Fruit fly (Drosophila melanogaster): ENCODE measurements around the gene CG43815.
A peak's percentile ranks its signal among the peaks of the same experiment; 100 is the strongest.

Gene CG43815

DNA sequence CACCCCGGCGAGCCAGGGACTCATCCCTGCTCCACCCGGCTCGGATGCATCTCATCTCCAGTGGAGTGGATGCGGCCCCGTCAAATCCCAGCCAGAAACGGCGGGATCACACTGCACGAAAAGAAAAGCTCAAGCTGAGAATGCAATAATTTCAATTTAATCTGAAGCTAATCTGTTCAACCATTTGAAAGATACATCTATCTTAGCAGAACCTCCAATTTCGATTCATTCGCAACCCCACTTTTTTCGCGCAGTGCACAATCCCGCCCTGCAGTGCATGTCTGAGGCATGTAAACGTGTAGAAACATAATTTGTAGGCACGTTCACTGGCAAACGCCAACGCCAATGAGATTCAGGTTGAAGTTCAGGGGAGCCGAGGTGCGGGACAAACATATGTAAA, 22.5 kb downstream of the CG43815 start (continued):
- TF ChIP-seq CG4318 (GFP tag; optimal IDR thresholded peaks at IDR 0.05) (peak; percentile 9), dac (GFP tag; optimal IDR thresholded peaks at IDR 0.05) (no peak), Sox14 (GFP tag; optimal IDR thresholded peaks at IDR 0.05) (peak; percentile 48), CG31627 (GFP tag; optimal IDR thresholded peaks at IDR 0.05) (peak; percentile 56), Sox102F (GFP tag; optimal IDR thresholded peaks at IDR 0.05) (no peak), CG7368 (GFP tag; optimal IDR thresholded peaks at IDR 0.05) (no peak), CG3919 (GFP tag; optimal IDR thresholded peaks at IDR 0.05) (peak; percentile 69), Hr38 (GFP tag; optimal IDR thresholded peaks at IDR 0.05) (no peak), fkh (GFP tag; optimal IDR thresholded peaks at IDR 0.05) (no peak), CG11294 (GFP tag; IDR thresholded peaks at IDR 0.05) (no peak), fd85E (GFP tag; optimal IDR thresholded peaks at IDR 0.05) (no peak), CG11902 (GFP tag; optimal IDR thresholded peaks at IDR 0.05) (peak; percentile 10), pdm3 (GFP tag; optimal IDR thresholded peaks at IDR 0.05) (peak; percentile 39), CG8119 (GFP tag; IDR thresholded peaks at IDR 0.05) (peak; percentile 43; the same call in 1 of the 3 replicates), CG6854 (GFP tag; optimal IDR thresholded peaks at IDR 0.05) (no peak), Sox15 (GFP tag; optimal IDR thresholded peaks at IDR 0.05) (peak; percentile 10), CG6276 (GFP tag; optimal IDR thresholded peaks at IDR 0.05) (no peak), achi (GFP tag; optimal IDR thresholded peaks at IDR 0.05) (peak; percentile 46), Hr4 (GFP tag; optimal IDR thresholded peaks at IDR 0.05) (peak; percentile 42), CG16779 (tag; optimal IDR thresholded peaks at IDR 0.05) (no peak), Lpt (GFP tag; optimal IDR thresholded peaks at IDR 0.05) (no peak), CG8632 (GFP tag; optimal IDR thresholded peaks at IDR 0.05) (peak; percentile 11), CG10669 (GFP tag; optimal IDR thresholded peaks at IDR 0.05) (peak; percentile 58), CG3032 (tag; optimal IDR thresholded peaks at IDR 0.05) (peak; percentile 36), eg (GFP tag; IDR thresholded peaks at IDR 0.05) (peak; percentile 58; the same call in 2 of the 3 replicates), CG6792 (GFP tag; optimal IDR thresholded peaks at IDR 0.05) (peak; percentile 30), CG15336 (GFP tag; IDR thresholded peaks at IDR 0.05) (peak; percentile 29; the same call in 1 of the 2 replicates), acj6 (GFP tag; optimal IDR thresholded peaks at IDR 0.05) (peak; percentile 43), lz (GFP tag; optimal IDR thresholded peaks at IDR 0.05) (peak; percentile 49), vri (GFP tag; optimal IDR thresholded peaks at IDR 0.05) (no peak), CG34406 (GFP tag; optimal IDR thresholded peaks at IDR 0.05) (peak; percentile 3)

DNA sequence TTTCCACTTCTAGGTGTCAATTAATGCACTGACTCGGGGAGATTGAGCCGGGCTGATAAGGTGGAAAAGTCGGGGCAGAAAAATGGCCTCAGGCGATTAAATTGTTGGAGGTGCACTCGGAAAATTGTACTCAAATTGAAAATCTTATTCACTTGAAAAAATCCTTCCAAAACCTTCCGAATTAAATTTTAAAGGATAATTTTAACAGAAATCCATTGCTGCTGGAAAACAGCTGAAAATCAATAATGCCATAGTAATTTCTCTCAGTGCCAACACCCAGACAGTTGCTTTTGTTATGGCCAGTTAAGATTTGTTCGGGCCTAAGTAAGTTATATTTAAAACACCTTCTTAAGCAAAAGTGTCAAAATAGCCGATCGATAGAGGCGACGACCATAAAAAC, 24.8 kb downstream of the CG43815 start:
- TF ChIP-seq CG6854 (GFP tag; optimal IDR thresholded peaks at IDR 0.05), result no peak
- 0 out of 2 replicates have a peak, but pooled peaks have one; percentile 11 for TF ChIP-seq CG15336 (GFP tag; IDR thresholded peaks at IDR 0.05)
- TF ChIP-seq acj6 (GFP tag; optimal IDR thresholded peaks at IDR 0.05), result no peak
- peak; percentile 28 for TF ChIP-seq CG6808 (GFP tag; optimal IDR thresholded peaks at IDR 0.05)
- peak; percentile 34; the same call in 1 of the 3 replicates for TF ChIP-seq CG6163 (GFP tag; IDR thresholded peaks at IDR 0.05)
- no peak for TF ChIP-seq Hr4 (GFP tag; optimal IDR thresholded peaks at IDR 0.05)
- no peak for TF ChIP-seq topi (GFP tag; optimal IDR thresholded peaks at IDR 0.05)
- peak; percentile 30 for TF ChIP-seq CG3032 (tag; optimal IDR thresholded peaks at IDR 0.05)
- TF ChIP-seq Eip78C (GFP tag), result peak; percentile 47
- TF ChIP-seq CG9139 (GFP tag; optimal IDR thresholded peaks at IDR 0.05), result no peak
- TF ChIP-seq Hr38 (GFP tag; optimal IDR thresholded peaks at IDR 0.05), result no peak

DNA sequence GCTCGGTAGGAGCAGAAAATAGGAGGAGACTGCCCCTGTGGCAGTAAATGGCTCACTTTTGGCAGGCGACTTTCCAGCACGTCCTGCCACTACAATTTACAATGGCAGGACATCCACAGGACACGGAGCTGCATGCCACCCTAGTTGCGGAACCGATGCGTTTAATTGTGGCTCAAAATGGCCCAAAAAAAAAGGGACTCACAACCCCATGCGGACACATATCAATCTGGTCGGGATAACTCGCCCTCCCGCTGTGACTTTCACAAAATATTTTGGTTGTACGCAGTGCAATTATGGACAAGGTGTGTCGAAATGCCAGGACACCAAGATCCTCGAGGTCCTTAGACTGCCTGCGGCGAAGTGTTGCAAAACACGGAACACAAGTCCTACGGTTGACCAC, 26.6 kb downstream of the CG43815 start:
- TF ChIP-seq CG10631 (GFP tag; optimal IDR thresholded peaks at IDR 0.05), result no peak
- no peak for TF ChIP-seq Sox14 (GFP tag; optimal IDR thresholded peaks at IDR 0.05)
- TF ChIP-seq CG4318 (GFP tag; optimal IDR thresholded peaks at IDR 0.05), result no peak
- TF ChIP-seq CG6276 (GFP tag; optimal IDR thresholded peaks at IDR 0.05), result no peak
- no peak for TF ChIP-seq Sox102F (GFP tag; optimal IDR thresholded peaks at IDR 0.05)

DNA sequence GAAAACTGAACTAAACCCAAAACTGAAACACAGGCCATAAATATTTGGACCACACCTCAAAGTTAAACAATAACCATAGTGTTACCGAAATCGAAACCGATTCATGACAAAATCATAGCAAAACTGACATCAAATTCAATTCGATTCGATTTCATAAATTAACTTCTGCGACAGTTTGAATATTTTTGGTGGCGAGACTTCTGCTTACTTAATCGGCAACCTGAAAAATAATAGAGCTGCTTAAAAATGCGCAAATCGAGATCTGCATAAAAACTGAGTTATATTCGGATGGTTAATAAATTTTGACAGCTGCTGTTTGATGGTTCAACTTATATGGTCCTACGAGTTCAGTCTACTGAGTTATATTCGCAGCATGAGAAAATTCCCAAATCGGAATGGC, 27.5 kb downstream of the CG43815 start:
- no peak for TF ChIP-seq fd59A (GFP tag; optimal IDR thresholded peaks at IDR 0.05)
- TF ChIP-seq spab (GFP tag; optimal IDR thresholded peaks at IDR 0.05), result no peak
- TF ChIP-seq cyc (GFP tag; optimal IDR thresholded peaks at IDR 0.05), result no peak
- no peak for TF ChIP-seq Gug (GFP tag; IDR thresholded peaks at IDR 0.05)

Measured in whole organism, prepupa.